Worm (Caenorhabditis elegans) whole organism, L1 larva: ENCODE results near the gene acr-10.

ENCODE experiments used
- ceh-82 ChIP-seq, 3 experiments: fragments of 150-350 bp in 1 of 3; sonication (generic microtip) in 2 of 3; optimal IDR thresholded peaks; 2 replicates each; lab custom pipeline; 2014 to 2017; ENCODE audit warnings: missing biosample characterization in 3 of 3, missing genetic modification characterization in 3 of 3
- hlh-17 ChIP-seq: fragments of 200-800 bp; sonication (Bioruptor generic); optimal IDR thresholded peaks from 2 replicates; lab custom pipeline; 2018; ENCODE audit warnings: missing genetic modification characterization, mild to moderate bottlenecking, missing compliant biosample characterization, moderate library complexity, borderline replicate concordance
- jun-1 ChIP-seq: fragments of 150-350 bp; optimal IDR thresholded peaks from 2 replicates; lab custom pipeline; 2014; ENCODE audit warnings: missing biosample characterization, missing genetic modification reagents, missing genetic modification characterization
- lsy-2 ChIP-seq, 2 experiments: fragments of 150-350 bp; optimal IDR thresholded peaks; 2 replicates each; lab custom pipeline; 2014; ENCODE audit warnings: missing biosample characterization in 2 of 2, missing genetic modification characterization in 2 of 2
- nhr-12 ChIP-seq: sonication (generic microtip); optimal IDR thresholded peaks from 2 replicates; lab custom pipeline; 2017; ENCODE audit warnings: missing biosample characterization, missing genetic modification characterization
- pag-3 ChIP-seq: sonication (generic microtip); optimal IDR thresholded peaks from 2 replicates; lab custom pipeline; 2017; ENCODE audit warnings: missing genetic modification characterization, mild to moderate bottlenecking, missing compliant biosample characterization, antibody characterized with exemption, borderline replicate concordance; ENCODE audit not compliant: insufficient read depth

DNA sequence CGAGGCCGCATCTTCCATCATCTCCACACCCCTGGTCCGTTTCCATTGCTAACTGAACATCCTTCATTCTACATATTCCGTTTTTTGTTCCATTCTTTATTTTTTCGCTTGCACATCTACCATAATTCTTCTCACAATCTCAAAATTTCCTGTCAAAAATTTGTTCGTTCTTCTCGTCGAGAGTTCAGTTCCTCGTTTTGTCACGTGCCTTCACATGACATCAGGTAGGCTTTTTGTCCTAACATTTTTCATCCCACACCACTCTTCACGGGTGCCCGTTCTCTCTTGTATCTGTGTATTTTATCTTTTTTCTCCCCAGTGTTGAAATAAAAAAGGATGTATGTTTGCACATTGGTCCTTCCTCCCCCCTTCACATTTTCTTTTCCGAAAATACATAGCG, 31.6 kb upstream of the acr-10 start:
- TF ChIP-seq pag-3 (no peak), ceh-82 (tag; optimal IDR thresholded peaks at IDR 0.05; lab: Kevin White, UChicago) (no peak), jun-1 (tag; lab: Kevin White, UChicago) (no peak), hlh-17 (no peak), lsy-2 (tag; optimal IDR thresholded peaks at IDR 0.05; lab: Kevin White, UChicago) (no peak), nhr-12 (tag; lab: Kevin White, UChicago) (no peak)
